Fruit fly (Drosophila melanogaster): ENCODE results near the gene CG17806.

DNA sequence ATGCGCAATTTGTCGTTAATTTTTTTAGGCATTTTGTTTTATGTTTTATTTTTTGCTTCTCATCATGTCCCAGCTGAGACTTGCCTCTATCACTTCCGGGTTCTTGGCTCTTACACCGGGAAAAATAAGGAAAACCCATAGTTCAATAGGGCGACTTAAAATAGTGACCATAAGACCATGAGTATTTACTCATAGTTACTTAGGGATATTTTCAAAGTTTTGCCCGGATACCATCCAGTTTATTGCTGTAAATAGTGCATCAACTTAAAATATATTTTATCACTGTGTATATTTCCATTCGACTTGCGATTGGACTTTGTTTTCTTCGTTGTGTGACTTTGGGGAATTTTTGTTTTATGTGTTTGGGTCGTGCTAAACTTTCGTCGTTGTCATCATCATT lies 15.7 kb upstream of the CG17806 start:
- TF ChIP-seq CG11617 (GFP tag; optimal IDR thresholded peaks at IDR 0.05) (no peak), Mnt (GFP tag; optimal IDR thresholded peaks at IDR 0.05) (no peak)

Data from whole organism, adult.